Worm (Caenorhabditis elegans) whole organism, L2 larva: Measurements from ENCODE around the gene W09G12.10.

Experiments used
- C34F6.9 ChIP-seq: fragments of 150-350 bp; optimal IDR thresholded peaks from 2 replicates; lab custom pipeline; 2014; ENCODE audit warnings: missing biosample characterization, missing genetic modification characterization
- ZK546.5 ChIP-seq: sonication (generic microtip); optimal IDR thresholded peaks from 2 replicates; lab custom pipeline; 2017; ENCODE audit warnings: missing biosample characterization, missing genetic modification characterization
- mdl-1 ChIP-seq, 2 experiments: fragments of 150-350 bp in 1 of 2; sonication (generic microtip) in 1 of 2; optimal IDR thresholded peaks; 2 replicates each; lab custom pipeline; 2017; ENCODE audit warnings: missing biosample characterization in 2 of 2, missing genetic modification characterization in 2 of 2
- skn-1 ChIP-seq: sonication (generic microtip); optimal IDR thresholded peaks from 2 replicates; lab custom pipeline; 2017; ENCODE audit warnings: missing biosample characterization, missing genetic modification characterization
- unc-39 ChIP-seq: fragments of 150-350 bp; optimal IDR thresholded peaks from 2 replicates; lab custom pipeline; 2014; ENCODE audit warnings: missing biosample characterization, missing genetic modification characterization
- ztf-4 ChIP-seq: fragments of 150-350 bp; optimal IDR thresholded peaks from 2 replicates; lab custom pipeline; 2014; ENCODE audit warnings: missing biosample characterization, missing genetic modification characterization

ce11 chrIV:1225596-1226232 is 4.6 kb upstream of the W09G12.10 start, which contains the start of gene W09G12.8:
- no peak for TF ChIP-seq mdl-1 (tag; optimal IDR thresholded peaks at IDR 0.05; lab: Kevin White, UChicago)
- no peak for TF ChIP-seq ZK546.5 (tag; lab: Kevin White, UChicago)
- TF ChIP-seq unc-39, result no peak
- TF ChIP-seq ztf-4, result no peak
- no peak for TF ChIP-seq skn-1
- TF ChIP-seq C34F6.9 (tag; lab: Kevin White, UChicago), result no peak
